Worm (Caenorhabditis elegans) whole organism, L3 larva: ENCODE measurements around the gene ZK177.1.

Source experiments
- R02D3.7 ChIP-seq: fragments of 150-350 bp; optimal IDR thresholded peaks from 2 replicates; lab custom pipeline; 2014; ENCODE audit warnings: missing biosample characterization, missing genetic modification characterization
- ZK546.5 ChIP-seq: sonication (generic microtip); optimal IDR thresholded peaks from 2 replicates; lab custom pipeline; 2017; ENCODE audit warnings: missing biosample characterization, missing genetic modification characterization
- aly-2 ChIP-seq: fragments of 150-350 bp; optimal IDR thresholded peaks from 2 replicates; lab custom pipeline; 2014; ENCODE audit warnings: missing biosample characterization, missing genetic modification characterization
- ceh-16 ChIP-seq: sonication (generic microtip); optimal IDR thresholded peaks from 2 replicates; lab custom pipeline; 2017; ENCODE audit warnings: missing biosample characterization, missing genetic modification characterization
- ceh-28 ChIP-seq: fragments of 150-350 bp; optimal IDR thresholded peaks from 2 replicates; lab custom pipeline; 2014; ENCODE audit warnings: missing biosample characterization, missing genetic modification reagents, missing genetic modification characterization
- ceh-82 ChIP-seq: fragments of 150-350 bp; optimal IDR thresholded peaks from 2 replicates; lab custom pipeline; 2014; ENCODE audit warnings: missing biosample characterization, missing genetic modification characterization
- daf-12 ChIP-seq: fragments of 150-350 bp; optimal IDR thresholded peaks from 2 replicates; lab custom pipeline; 2014; ENCODE audit warnings: missing biosample characterization, missing genetic modification reagents, missing genetic modification characterization
- elt-1 ChIP-seq: fragments of 150-350 bp; optimal IDR thresholded peaks from 2 replicates; lab custom pipeline; 2014; ENCODE audit warnings: missing biosample characterization, missing genetic modification characterization
- elt-2 ChIP-seq: sonication (generic microtip); optimal IDR thresholded peaks from 2 replicates; lab custom pipeline; 2016; ENCODE audit warnings: missing genetic modification reagents, mild to moderate bottlenecking, missing genetic modification characterization, missing compliant biosample characterization
- elt-3 ChIP-seq, 3 experiments: fragments of 150-350 bp in 1 of 3; sonication (generic microtip) in 2 of 3; optimal IDR thresholded peaks; 2 replicates in 2 of 3; 4 replicates in 1 of 3; lab custom pipeline; 2014 to 2017; ENCODE audit warnings: missing biosample characterization in 3 of 3, missing genetic modification characterization in 3 of 3
- eor-1 ChIP-seq, 2 experiments: fragments of 150-350 bp; optimal IDR thresholded peaks; 2 replicates each; lab custom pipeline; 2014 to 2018; ENCODE audit warnings: missing biosample characterization in 2 of 2, missing genetic modification characterization in 2 of 2
- fkh-10 ChIP-seq: sonication (generic microtip); optimal IDR thresholded peaks from 2 replicates; lab custom pipeline; 2017; ENCODE audit warnings: missing biosample characterization, missing genetic modification reagents, missing genetic modification characterization
- fkh-2 ChIP-seq: fragments of 150-350 bp; optimal IDR thresholded peaks from 2 replicates; lab custom pipeline; 2014; ENCODE audit warnings: missing biosample characterization, missing genetic modification reagents, missing genetic modification characterization
- fos-1 ChIP-seq: fragments of 150-350 bp; optimal IDR thresholded peaks from 2 replicates; lab custom pipeline; 2014; ENCODE audit warnings: missing biosample characterization, missing genetic modification characterization
- hmg-11 ChIP-seq: sonication (generic microtip); optimal IDR thresholded peaks from 2 replicates; lab custom pipeline; 2016; ENCODE audit warnings: missing genetic modification characterization, missing compliant biosample characterization
- jun-1 ChIP-seq: fragments of 150-350 bp; optimal IDR thresholded peaks from 2 replicates; lab custom pipeline; 2014; ENCODE audit warnings: missing biosample characterization, missing genetic modification reagents, missing genetic modification characterization
- lin-39 ChIP-seq: fragments of 150-350 bp; optimal IDR thresholded peaks from 2 replicates; lab custom pipeline; 2018; ENCODE audit warnings: missing biosample characterization, missing genetic modification reagents, missing genetic modification characterization
- lsy-12 ChIP-seq: sonication (generic microtip); optimal IDR thresholded peaks from 2 replicates; lab custom pipeline; 2016; ENCODE audit warnings: mild to moderate bottlenecking, missing genetic modification characterization, missing compliant biosample characterization
- mml-1 ChIP-seq: fragments of 150-350 bp; sonication (generic microtip); optimal IDR thresholded peaks from 3 replicates; lab custom pipeline; 2014; ENCODE audit warnings: missing biosample characterization, missing genetic modification characterization
- nfya-1 ChIP-seq: sonication (generic microtip); optimal IDR thresholded peaks from 2 replicates; lab custom pipeline; 2017; ENCODE audit warnings: missing genetic modification characterization, mild to moderate bottlenecking, missing compliant biosample characterization, antibody characterized with exemption, moderate library complexity; ENCODE audit not compliant: insufficient read depth
- nhr-12 ChIP-seq: fragments of 150-350 bp; optimal IDR thresholded peaks from 2 replicates; lab custom pipeline; 2014; ENCODE audit warnings: missing biosample characterization, missing genetic modification characterization
- nhr-23 ChIP-seq: fragments of 150-350 bp; optimal IDR thresholded peaks from 2 replicates; lab custom pipeline; 2014; ENCODE audit warnings: missing biosample characterization, missing genetic modification reagents, missing genetic modification characterization
- nhr-237 ChIP-seq: fragments of 150-350 bp; optimal IDR thresholded peaks from 2 replicates; lab custom pipeline; 2014; ENCODE audit warnings: missing biosample characterization, missing genetic modification characterization
- nhr-25 ChIP-seq: sonication (generic microtip); optimal IDR thresholded peaks from 2 replicates; lab custom pipeline; 2017; ENCODE audit warnings: missing biosample characterization, missing genetic modification characterization
- nhr-43 ChIP-seq: sonication (generic microtip); optimal IDR thresholded peaks from 2 replicates; lab custom pipeline; 2016; ENCODE audit warnings: mild to moderate bottlenecking, missing genetic modification characterization, missing compliant biosample characterization; ENCODE audit not compliant: poor library complexity, severe bottlenecking
- nhr-67 ChIP-seq: fragments of 150-350 bp; optimal IDR thresholded peaks from 2 replicates; lab custom pipeline; 2014; ENCODE audit warnings: missing biosample characterization, missing genetic modification characterization
- nhr-76 ChIP-seq: fragments of 150-350 bp; sonication (generic microtip); optimal IDR thresholded peaks from 5 replicates; lab custom pipeline; 2014; ENCODE audit warnings: missing biosample characterization, missing genetic modification characterization
- nhr-77 ChIP-seq: fragments of 150-350 bp; optimal IDR thresholded peaks from 2 replicates; lab custom pipeline; 2014; ENCODE audit warnings: missing biosample characterization, missing genetic modification characterization
- pha-4 ChIP-seq: fragments of 150-350 bp; optimal IDR thresholded peaks from 2 replicates; lab custom pipeline; 2014; ENCODE audit warnings: missing biosample characterization, missing genetic modification reagents, missing genetic modification characterization
- pqm-1 ChIP-seq: fragments of 150-350 bp; optimal IDR thresholded peaks from 2 replicates; lab custom pipeline; 2017; ENCODE audit warnings: missing biosample characterization, missing genetic modification characterization, inconsistent platforms
- sea-2 ChIP-seq: fragments of 150-350 bp; sonication (generic microtip); optimal IDR thresholded peaks from 4 replicates; lab custom pipeline; 2014; ENCODE audit warnings: missing biosample characterization, missing genetic modification reagents, missing genetic modification characterization
- skn-1 ChIP-seq: fragments of 150-350 bp; optimal IDR thresholded peaks from 2 replicates; lab custom pipeline; 2014; ENCODE audit warnings: missing biosample characterization, missing genetic modification characterization
- snpc-4 ChIP-seq: fragments of 150-350 bp; optimal IDR thresholded peaks from 2 replicates; lab custom pipeline; 2014; ENCODE audit warnings: missing biosample characterization, missing genetic modification characterization
- tbx-2 ChIP-seq: sonication (generic microtip); optimal IDR thresholded peaks from 2 replicates; lab custom pipeline; 2016; ENCODE audit warnings: mild to moderate bottlenecking, missing genetic modification characterization, missing compliant biosample characterization
- zag-1 ChIP-seq: fragments of 150-350 bp; optimal IDR thresholded peaks from 2 replicates; lab custom pipeline; 2014; ENCODE audit warnings: missing biosample characterization, missing genetic modification characterization
- ztf-11 ChIP-seq: fragments of 150-350 bp; optimal IDR thresholded peaks from 2 replicates; lab custom pipeline; 2014; ENCODE audit warnings: missing biosample characterization, missing genetic modification characterization

Gene ZK177.1

DNA sequence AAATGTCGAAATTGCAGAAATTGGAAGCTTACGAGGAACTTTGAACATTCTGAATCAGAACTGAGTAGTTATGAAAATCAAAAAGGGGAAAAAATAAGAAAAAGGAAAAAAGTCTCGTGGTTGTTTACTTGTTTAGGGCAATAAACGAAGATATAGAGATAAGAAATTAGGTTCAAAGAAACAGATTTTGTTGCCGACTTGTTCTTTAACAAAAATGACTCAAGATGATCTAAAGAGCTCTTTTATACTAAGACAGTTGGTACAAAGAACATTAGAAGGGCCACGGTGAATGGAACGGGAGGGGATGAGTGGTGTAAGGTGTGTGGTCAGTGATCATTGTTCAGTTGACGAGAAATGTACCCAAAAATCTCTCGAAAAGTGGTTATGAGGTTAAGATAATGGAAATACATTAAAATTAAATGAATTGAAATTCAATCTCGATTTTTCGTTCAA, 19.5 kb downstream of the ZK177.1 start, which contains the start of gene acdh-2:
TSS of gene acdh-2 (minus strand) at position 51 of the 453 bp plus-strand sequence.
- TF ChIP-seq nhr-43 (tag; lab: Kevin White, UChicago) = peak; percentile 18
- no peak for TF ChIP-seq ztf-11 (tag; lab: Kevin White, UChicago)
- peak; percentile 35 for TF ChIP-seq nfya-1

DNA sequence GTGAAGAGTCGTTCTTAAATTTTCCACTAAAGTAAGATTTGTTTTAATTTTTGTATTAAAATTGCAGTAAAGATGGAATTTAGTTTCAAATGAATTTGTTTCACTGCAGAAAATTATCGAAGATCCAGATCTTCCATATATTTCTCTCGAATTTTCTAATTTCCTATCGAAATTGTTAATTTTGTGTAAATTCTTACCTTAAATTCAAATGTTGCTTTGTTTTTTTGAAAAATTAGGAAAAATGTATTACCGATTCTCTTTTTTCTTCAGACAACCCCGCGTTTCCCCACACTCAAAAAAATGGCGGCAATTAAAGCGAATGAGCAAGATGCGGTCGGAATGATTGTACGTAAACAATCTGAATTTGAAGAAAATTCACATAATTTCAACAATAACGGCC, 21.8 kb downstream of the ZK177.1 start, which contains the start of gene C17C3.6:
TSS of gene C17C3.6 (plus strand) at position 301 of the 400 bp plus-strand sequence.
- TF ChIP-seq daf-12 (tag; lab: Kevin White, UChicago) (no peak), mml-1 (tag; lab: Kevin White, UChicago) (no peak), skn-1 (tag; lab: Kevin White, UChicago) (no peak), nhr-237 (no peak), tbx-2 (tag; lab: Kevin White, UChicago) (no peak), lin-39 (no peak), nhr-67 (tag; lab: Kevin White, UChicago) (no peak), ztf-11 (tag; lab: Kevin White, UChicago) (no peak), aly-2 (tag; lab: Kevin White, UChicago) (no peak), sea-2 (no peak)

DNA sequence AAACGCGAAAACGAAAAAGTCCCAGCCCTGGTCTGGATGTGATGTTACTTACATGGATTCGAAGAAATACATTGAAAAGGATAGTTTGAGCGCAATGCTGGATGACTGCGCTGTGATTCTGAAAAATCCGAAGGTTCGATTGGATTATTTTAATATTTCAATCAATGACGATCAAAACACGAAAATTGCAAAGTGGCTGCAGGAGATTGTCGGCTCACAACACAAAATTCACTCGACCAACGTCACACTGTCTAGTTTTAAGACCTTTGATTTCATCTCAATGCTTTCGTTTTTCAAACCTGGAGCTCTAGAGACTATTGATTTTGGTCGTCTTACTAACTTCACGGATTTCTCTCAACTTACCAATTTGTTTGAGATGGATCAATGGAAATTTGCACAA, 23.6 kb downstream of the ZK177.1 start, which contains the start of gene C17C3.5:
TSS of gene C17C3.5 (plus strand) at position 301 of the 400 bp plus-strand sequence.
- TF ChIP-seq R02D3.7 (tag; lab: Kevin White, UChicago) (no peak), ceh-16 (no peak), fos-1 (tag; lab: Kevin White, UChicago) (no peak), lsy-12 (tag; lab: Kevin White, UChicago) (no peak), sea-2 (no peak), nhr-12 (tag; lab: Kevin White, UChicago) (no peak), nhr-77 (tag; lab: Kevin White, UChicago) (no peak), elt-2 (tag; lab: Kevin White, UChicago) (no peak), snpc-4 (no peak), skn-1 (tag; lab: Kevin White, UChicago) (no peak), zag-1 (tag; lab: Kevin White, UChicago) (no peak), nhr-76 (tag; lab: Kevin White, UChicago) (no peak), elt-1 (no peak), ZK546.5 (no peak), hmg-11 (tag; lab: Kevin White, UChicago) (no peak), elt-3 (tag; optimal IDR thresholded peaks at IDR 0.05; lab: Kevin White, UChicago) (no peak), lin-39 (no peak), mml-1 (tag; lab: Kevin White, UChicago) (no peak), pha-4 (tag; lab: Kevin White, UChicago) (no peak)

- no peak for TF ChIP-seq ztf-11 (tag; lab: Kevin White, UChicago)
- TF ChIP-seq fkh-2 (tag; lab: Kevin White, UChicago) = no peak
- no peak for TF ChIP-seq elt-1
- TF ChIP-seq fkh-10 (GFP tag; lab: Kevin White, UChicago) = no peak
- no peak for TF ChIP-seq ceh-28 (tag; lab: Kevin White, UChicago)
- TF ChIP-seq elt-2 (tag; lab: Kevin White, UChicago) = peak; percentile 92
- TF ChIP-seq mml-1 (tag; lab: Kevin White, UChicago) = no peak
- TF ChIP-seq pha-4 (tag; lab: Kevin White, UChicago) = peak; percentile 67
- no peak for TF ChIP-seq R02D3.7 (tag; lab: Kevin White, UChicago)
- no peak for TF ChIP-seq nhr-43 (tag; lab: Kevin White, UChicago)
- TF ChIP-seq fos-1 (tag; lab: Kevin White, UChicago) = no peak
- TF ChIP-seq ceh-82 (tag; lab: Kevin White, UChicago) = no peak
- no peak for TF ChIP-seq jun-1 (tag; lab: Kevin White, UChicago)
- peak; percentile 95 for TF ChIP-seq pqm-1 (tag; lab: Kevin White, UChicago)
Measured at ce11 chrII:5553531-5553930, 25.6 kb downstream of the ZK177.1 start.

DNA sequence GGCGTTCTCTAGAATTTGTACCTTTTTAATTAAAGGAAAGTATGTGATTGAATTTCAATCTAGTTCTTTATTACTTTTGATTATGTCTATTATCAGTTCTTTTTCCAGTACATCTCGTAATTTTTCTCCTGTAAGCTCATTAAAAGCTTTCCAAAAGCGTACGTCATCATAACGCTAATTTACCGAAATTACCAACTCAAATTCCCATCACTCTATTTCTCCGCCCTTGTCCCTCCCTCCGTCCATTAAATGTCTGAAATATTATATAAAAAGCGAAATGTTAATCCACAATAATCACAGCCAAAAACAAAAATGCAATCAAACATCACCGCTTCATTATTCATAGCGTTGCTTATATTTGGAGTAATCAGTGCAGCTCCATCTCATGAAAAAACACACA, 26.4 kb downstream of the ZK177.1 start, which contains the start of gene ins-12:
TSS of gene ins-12 (plus strand) at position 301 of the 400 bp plus-strand sequence.
- no peak for TF ChIP-seq nhr-12 (tag; lab: Kevin White, UChicago)
- no peak for TF ChIP-seq zag-1 (tag; lab: Kevin White, UChicago)
- TF ChIP-seq nhr-23 (tag; lab: Kevin White, UChicago) = no peak
- TF ChIP-seq ceh-82 (tag; lab: Kevin White, UChicago) = no peak
- TF ChIP-seq nhr-237 = no peak
- TF ChIP-seq fkh-10 (GFP tag; lab: Kevin White, UChicago) = no peak
- TF ChIP-seq ceh-28 (tag; lab: Kevin White, UChicago) = no peak
- no peak for TF ChIP-seq pha-4 (tag; lab: Kevin White, UChicago)
- TF ChIP-seq elt-2 (tag; lab: Kevin White, UChicago) = no peak
- TF ChIP-seq nhr-77 (tag; lab: Kevin White, UChicago) = no peak
- TF ChIP-seq jun-1 (tag; lab: Kevin White, UChicago) = no peak
- no peak for TF ChIP-seq nhr-25 (tag; lab: Kevin White, UChicago)
- TF ChIP-seq hmg-11 (tag; lab: Kevin White, UChicago) = no peak
- no peak for TF ChIP-seq eor-1 (tag; optimal IDR thresholded peaks at IDR 0.05; lab: Kevin White, UChicago)
- no peak for TF ChIP-seq skn-1 (tag; lab: Kevin White, UChicago)
- TF ChIP-seq, all 47 proteins: peak for 0
